Fruit fly (Drosophila melanogaster) whole organism, adult: ENCODE data around the gene Rpn12R.
A peak's percentile ranks its signal among the peaks of the same experiment; 100 is the strongest.

Experiments
- CG11617 ChIP-seq: fragments of 200-800 bp; sonication (Bioruptor generic); optimal IDR thresholded peaks from 2 replicates; lab custom pipeline; 2017; ENCODE audit warnings: mild to moderate bottlenecking, missing biosample characterization, missing genetic modification reagents, missing genetic modification characterization
- CG12768 ChIP-seq: fragments of 200-800 bp; sonication (Bioruptor generic); optimal IDR thresholded peaks from 2 replicates; lab custom pipeline; 2017; ENCODE audit warnings: missing biosample characterization, missing genetic modification characterization, mild to moderate bottlenecking, moderate library complexity, missing genetic modification reagents
- CG14711 ChIP-seq: fragments of 200-800 bp; sonication (Bioruptor generic); optimal IDR thresholded peaks from 2 replicates; lab custom pipeline; 2018; ENCODE audit warnings: missing biosample characterization, mild to moderate bottlenecking, missing genetic modification characterization, moderate library complexity
- CG1620 ChIP-seq: fragments of 200-800 bp; sonication (Bioruptor generic); optimal IDR thresholded peaks from 2 replicates; lab custom pipeline; 2016; ENCODE audit warnings: missing biosample characterization, missing genetic modification characterization
- CG33017 ChIP-seq: fragments of 200-800 bp; sonication (Bioruptor generic); optimal IDR thresholded peaks from 2 replicates; lab custom pipeline; 2018; ENCODE audit warnings: missing biosample characterization, mild to moderate bottlenecking, missing genetic modification characterization, moderate library complexity
- CG5204 ChIP-seq: fragments of 200-800 bp; sonication (Bioruptor generic); optimal IDR thresholded peaks from 2 replicates; lab custom pipeline; 2016; ENCODE audit warnings: missing biosample characterization, missing genetic modification characterization
- CG7045 ChIP-seq: fragments of 200-800 bp; sonication (Bioruptor generic); optimal IDR thresholded peaks from 2 replicates; lab custom pipeline; 2017; ENCODE audit warnings: missing biosample characterization, mild to moderate bottlenecking, missing genetic modification characterization
- CG7101 ChIP-seq: fragments of 200-800 bp; sonication (Bioruptor generic); optimal IDR thresholded peaks from 2 replicates; lab custom pipeline; 2018; ENCODE audit warnings: missing biosample characterization, mild to moderate bottlenecking, missing genetic modification characterization, moderate library complexity
- Clk ChIP-seq: fragments of 200-800 bp; sonication (Bioruptor generic); optimal IDR thresholded peaks from 2 replicates; lab custom pipeline; 2017; ENCODE audit warnings: missing biosample characterization, missing genetic modification characterization
- Crg-1 ChIP-seq: fragments of 200-800 bp; sonication (Bioruptor generic); optimal IDR thresholded peaks from 2 replicates; lab custom pipeline; 2016; ENCODE audit warnings: missing biosample characterization, missing genetic modification characterization
- Hr96 ChIP-seq: fragments of 200-800 bp; sonication (Bioruptor generic); optimal IDR thresholded peaks from 2 replicates; lab custom pipeline; 2016; ENCODE audit warnings: missing biosample characterization, missing genetic modification characterization
- Mnt ChIP-seq: fragments of 200-800 bp; sonication (Bioruptor generic); optimal IDR thresholded peaks from 2 replicates; lab custom pipeline; 2016; ENCODE audit warnings: missing biosample characterization, mild to moderate bottlenecking, missing genetic modification characterization
- bab1 ChIP-seq: fragments of 200-800 bp; sonication (Bioruptor generic); optimal IDR thresholded peaks from 3 replicates; lab custom pipeline; 2019; ENCODE audit warnings: missing biosample characterization, mild to moderate bottlenecking, missing genetic modification characterization, moderate library complexity
- cic ChIP-seq: fragments of 200-800 bp; sonication (Bioruptor generic); optimal IDR thresholded peaks from 2 replicates; lab custom pipeline; 2017; ENCODE audit warnings: missing biosample characterization, mild to moderate bottlenecking, missing genetic modification characterization, moderate library complexity
- cnc ChIP-seq, 2 experiments: fragments of >200 bp; optimal IDR thresholded peaks; 2 replicates each; lab custom pipeline; 2017
- kay ChIP-seq: fragments of 200-800 bp; sonication (Bioruptor generic); peaks from one replicate; lab custom pipeline; 2016; ENCODE audit warnings: missing biosample characterization, missing genetic modification characterization, borderline replicate concordance
- ovo ChIP-seq: fragments of 200-800 bp; sonication (Bioruptor generic); optimal IDR thresholded peaks from 2 replicates; lab custom pipeline; 2016; ENCODE audit warnings: missing biosample characterization, missing genetic modification characterization
- pad ChIP-seq: fragments of 200-800 bp; sonication (Bioruptor generic); optimal IDR thresholded peaks from 3 replicates; lab custom pipeline; 2017; ENCODE audit warnings: missing biosample characterization, missing genetic modification characterization, mild to moderate bottlenecking, moderate library complexity, missing genetic modification reagents
- tj ChIP-seq: fragments of 200-800 bp; sonication (Bioruptor generic); optimal IDR thresholded peaks from 3 replicates; lab custom pipeline; 2017; ENCODE audit warnings: missing biosample characterization, mild to moderate bottlenecking, missing genetic modification characterization, moderate library complexity
- toe ChIP-seq: fragments of 200-800 bp; sonication (Bioruptor generic); optimal IDR thresholded peaks from 2 replicates; lab custom pipeline; 2016; ENCODE audit warnings: missing biosample characterization, missing genetic modification characterization

Rpn12R gene

dm6 chr3L:15006825-15007224 is 35.5 kb downstream of the Rpn12R start:
- TF ChIP-seq bab1 (GFP tag; lab: Kevin White, UChicago): no peak

dm6 chr3L:15005774-15006173 is 36.6 kb downstream of the Rpn12R start:
- TF ChIP-seq CG7045 (GFP tag; lab: Kevin White, UChicago) (no peak), CG12768 (no peak), CG5204 (GFP tag; lab: Kevin White, UChicago) (no peak), toe (no peak)

dm6 chr3L:15005085-15005484 is 37.3 kb downstream of the Rpn12R start:
- no peak for TF ChIP-seq Crg-1 (GFP tag; lab: Kevin White, UChicago)
- TF ChIP-seq pad (GFP tag; lab: Kevin White, UChicago): no peak
- TF ChIP-seq CG1620 (GFP tag; lab: Kevin White, UChicago): no peak
- no peak for TF ChIP-seq cic (GFP tag; lab: Kevin White, UChicago)
- no peak for TF ChIP-seq CG7045 (GFP tag; lab: Kevin White, UChicago)
- TF ChIP-seq toe: no peak
- TF ChIP-seq CG11617: no peak
- TF ChIP-seq Hr96 (GFP tag; lab: Kevin White, UChicago): no peak
- TF ChIP-seq CG14711: no peak
- no peak for TF ChIP-seq CG12768
- no peak for TF ChIP-seq kay (GFP tag; lab: Kevin White, UChicago)
- no peak for TF ChIP-seq bab1 (GFP tag; lab: Kevin White, UChicago)
- TF ChIP-seq cnc (optimal IDR thresholded peaks at IDR 0.05; lab: Kevin White, UChicago): no peak

- no peak for TF ChIP-seq CG5204 (GFP tag; lab: Kevin White, UChicago)
- TF ChIP-seq cic (GFP tag; lab: Kevin White, UChicago): no peak
- peak; percentile 54 for TF ChIP-seq Clk
- peak; percentile 52 for TF ChIP-seq CG7101 (tag; lab: Kevin White, UChicago)
- no peak for TF ChIP-seq CG33017 (tag; lab: Kevin White, UChicago)
- TF ChIP-seq bab1 (GFP tag; lab: Kevin White, UChicago): peak; percentile 82
- no peak for TF ChIP-seq pad (GFP tag; lab: Kevin White, UChicago)
- TF ChIP-seq cnc (optimal IDR thresholded peaks at IDR 0.05; lab: Kevin White, UChicago): peak in 1 of 2 experiments; percentile 41
- TF ChIP-seq CG11617: no peak
- peak; percentile 36 for TF ChIP-seq CG7045 (GFP tag; lab: Kevin White, UChicago)
- TF ChIP-seq Crg-1 (GFP tag; lab: Kevin White, UChicago): no peak
- peak; percentile 76 for TF ChIP-seq CG14711
- peak; percentile 38 for TF ChIP-seq CG12768
Measured at dm6 chr3L:14999284-15000019, 42.9 kb downstream of the Rpn12R start, which contains the start of the genes mRpL39 and Prosbeta2. Gene mRpL39, minus strand, starts transcription at chr3L:14999666. Gene Prosbeta2, plus strand, starts transcription at chr3L:14999951.

dm6 chr3L:14992807-14993206 is 49.6 kb downstream of the Rpn12R start:
- no peak for TF ChIP-seq ovo (GFP tag; lab: Kevin White, UChicago)
- TF ChIP-seq CG7045 (GFP tag; lab: Kevin White, UChicago): peak; percentile 37
- no peak for TF ChIP-seq CG5204 (GFP tag; lab: Kevin White, UChicago)
- peak; percentile 15 for TF ChIP-seq tj (GFP tag; lab: Kevin White, UChicago)
- peak; percentile 7 for TF ChIP-seq CG11617
- peak; percentile 6 for TF ChIP-seq toe
- peak; percentile 53 for TF ChIP-seq CG12768
- no peak for TF ChIP-seq Crg-1 (GFP tag; lab: Kevin White, UChicago)
- peak; percentile 11 for TF ChIP-seq kay (GFP tag; lab: Kevin White, UChicago)
- peak; percentile 27 for TF ChIP-seq CG33017 (tag; lab: Kevin White, UChicago)
- TF ChIP-seq cic (GFP tag; lab: Kevin White, UChicago): peak; percentile 71
- no peak for TF ChIP-seq bab1 (GFP tag; lab: Kevin White, UChicago)
- TF ChIP-seq Mnt (GFP tag; lab: Kevin White, UChicago): no peak
- no peak for TF ChIP-seq CG7101 (tag; lab: Kevin White, UChicago)

dm6 chr3L:14992025-14992424 is 50.3 kb downstream of the Rpn12R start, which contains the start of gene Zip71B:
Gene Zip71B, plus strand, starts transcription at chr3L:14992289.
- TF ChIP-seq Mnt (GFP tag; lab: Kevin White, UChicago): peak; percentile 23
- no peak for TF ChIP-seq cnc (optimal IDR thresholded peaks at IDR 0.05; lab: Kevin White, UChicago)
- TF ChIP-seq kay (GFP tag; lab: Kevin White, UChicago): peak; percentile 76
- TF ChIP-seq pad (GFP tag; lab: Kevin White, UChicago): no peak
- TF ChIP-seq CG5204 (GFP tag; lab: Kevin White, UChicago): no peak
